Worm (Caenorhabditis elegans): ENCODE data around the gene zig-8.

DNA sequence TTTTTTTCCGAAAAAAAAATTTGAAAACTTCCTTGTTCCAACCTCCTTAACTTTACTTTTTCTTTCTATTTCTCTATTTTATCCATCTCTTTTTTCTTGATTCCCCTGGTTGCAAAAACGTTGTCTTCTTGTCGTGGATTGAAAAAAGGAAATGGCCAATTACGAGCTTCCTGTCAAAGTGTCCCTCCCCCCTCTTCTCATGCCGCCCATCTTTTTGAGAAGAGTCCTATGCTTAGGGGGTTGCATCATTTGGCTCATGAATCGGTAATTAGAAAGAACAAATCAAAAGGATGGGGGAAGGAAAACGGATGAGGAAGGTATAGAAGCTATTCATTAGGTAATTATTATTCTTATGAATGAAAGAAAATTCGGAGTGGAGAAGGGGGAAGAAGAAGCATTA lies 7.5 kb downstream of the zig-8 start:
- TF ChIP-seq lin-15B (tag; optimal IDR thresholded peaks at IDR 0.05) (no peak), snpc-4 (tag; optimal IDR thresholded peaks at IDR 0.05) (no peak), ceh-9 (tag; optimal IDR thresholded peaks at IDR 0.05) (no peak), ceh-82 (tag; optimal IDR thresholded peaks at IDR 0.05) (no peak)

Data from whole organism, L3 larva.